Worm (Caenorhabditis elegans) whole organism, L3 larva: ENCODE data around the gene mif-2.

ENCODE experiments used
- R02D3.7 ChIP-seq: fragments of 150-350 bp; optimal IDR thresholded peaks from 2 replicates; lab custom pipeline; 2014; ENCODE audit warnings: missing biosample characterization, missing genetic modification characterization
- ZK546.5 ChIP-seq: sonication (generic microtip); optimal IDR thresholded peaks from 2 replicates; lab custom pipeline; 2017; ENCODE audit warnings: missing biosample characterization, missing genetic modification characterization
- aly-2 ChIP-seq: fragments of 150-350 bp; optimal IDR thresholded peaks from 2 replicates; lab custom pipeline; 2014; ENCODE audit warnings: missing biosample characterization, missing genetic modification characterization
- ama-1 ChIP-seq: fragments of 150-350 bp; optimal IDR thresholded peaks from 2 replicates; lab custom pipeline; 2018
- ceh-82 ChIP-seq: fragments of 150-350 bp; optimal IDR thresholded peaks from 2 replicates; lab custom pipeline; 2014; ENCODE audit warnings: missing biosample characterization, missing genetic modification characterization
- ceh-9 ChIP-seq: sonication (generic microtip); optimal IDR thresholded peaks from 2 replicates; lab custom pipeline; 2018; ENCODE audit warnings: missing biosample characterization, missing genetic modification characterization
- daf-12 ChIP-seq: fragments of 150-350 bp; optimal IDR thresholded peaks from 2 replicates; lab custom pipeline; 2014; ENCODE audit warnings: missing biosample characterization, missing genetic modification reagents, missing genetic modification characterization
- egl-5 ChIP-seq: fragments of 150-350 bp; optimal IDR thresholded peaks from 2 replicates; lab custom pipeline; 2017; ENCODE audit warnings: missing biosample characterization, missing genetic modification reagents, missing genetic modification characterization, inconsistent platforms
- elt-1 ChIP-seq: fragments of 150-350 bp; optimal IDR thresholded peaks from 2 replicates; lab custom pipeline; 2014; ENCODE audit warnings: missing biosample characterization, missing genetic modification characterization
- elt-2 ChIP-seq: sonication (generic microtip); optimal IDR thresholded peaks from 2 replicates; lab custom pipeline; 2016; ENCODE audit warnings: missing genetic modification reagents, mild to moderate bottlenecking, missing genetic modification characterization, missing compliant biosample characterization
- elt-3 ChIP-seq, 3 experiments: fragments of 150-350 bp in 1 of 3; sonication (generic microtip) in 2 of 3; optimal IDR thresholded peaks; 2 replicates in 2 of 3; 4 replicates in 1 of 3; lab custom pipeline; 2014 to 2017; ENCODE audit warnings: missing biosample characterization in 3 of 3, missing genetic modification characterization in 3 of 3
- hmg-11 ChIP-seq: sonication (generic microtip); optimal IDR thresholded peaks from 2 replicates; lab custom pipeline; 2016; ENCODE audit warnings: missing genetic modification characterization, missing compliant biosample characterization
- jun-1 ChIP-seq: fragments of 150-350 bp; optimal IDR thresholded peaks from 2 replicates; lab custom pipeline; 2014; ENCODE audit warnings: missing biosample characterization, missing genetic modification reagents, missing genetic modification characterization
- lin-15B ChIP-seq: fragments of 150-350 bp; optimal IDR thresholded peaks from 2 replicates; lab custom pipeline; 2014; ENCODE audit warnings: missing biosample characterization, missing genetic modification characterization
- lin-39 ChIP-seq: fragments of 150-350 bp; optimal IDR thresholded peaks from 2 replicates; lab custom pipeline; 2018; ENCODE audit warnings: missing biosample characterization, missing genetic modification reagents, missing genetic modification characterization
- lsy-12 ChIP-seq: sonication (generic microtip); optimal IDR thresholded peaks from 2 replicates; lab custom pipeline; 2016; ENCODE audit warnings: mild to moderate bottlenecking, missing genetic modification characterization, missing compliant biosample characterization
- mml-1 ChIP-seq: fragments of 150-350 bp; sonication (generic microtip); optimal IDR thresholded peaks from 3 replicates; lab custom pipeline; 2014; ENCODE audit warnings: missing biosample characterization, missing genetic modification characterization
- nfya-1 ChIP-seq: sonication (generic microtip); optimal IDR thresholded peaks from 2 replicates; lab custom pipeline; 2017; ENCODE audit warnings: missing genetic modification characterization, mild to moderate bottlenecking, missing compliant biosample characterization, antibody characterized with exemption, moderate library complexity; ENCODE audit not compliant: insufficient read depth
- nhr-11 ChIP-seq: fragments of 150-350 bp; optimal IDR thresholded peaks from 2 replicates; lab custom pipeline; 2014; ENCODE audit warnings: missing biosample characterization, missing genetic modification characterization
- nhr-12 ChIP-seq: fragments of 150-350 bp; optimal IDR thresholded peaks from 2 replicates; lab custom pipeline; 2014; ENCODE audit warnings: missing biosample characterization, missing genetic modification characterization
- nhr-23 ChIP-seq: fragments of 150-350 bp; optimal IDR thresholded peaks from 2 replicates; lab custom pipeline; 2014; ENCODE audit warnings: missing biosample characterization, missing genetic modification reagents, missing genetic modification characterization
- nhr-237 ChIP-seq: fragments of 150-350 bp; optimal IDR thresholded peaks from 2 replicates; lab custom pipeline; 2014; ENCODE audit warnings: missing biosample characterization, missing genetic modification characterization
- nhr-43 ChIP-seq: sonication (generic microtip); optimal IDR thresholded peaks from 2 replicates; lab custom pipeline; 2016; ENCODE audit warnings: mild to moderate bottlenecking, missing genetic modification characterization, missing compliant biosample characterization; ENCODE audit not compliant: poor library complexity, severe bottlenecking
- nhr-67 ChIP-seq: fragments of 150-350 bp; optimal IDR thresholded peaks from 2 replicates; lab custom pipeline; 2014; ENCODE audit warnings: missing biosample characterization, missing genetic modification characterization
- nhr-76 ChIP-seq: fragments of 150-350 bp; sonication (generic microtip); optimal IDR thresholded peaks from 5 replicates; lab custom pipeline; 2014; ENCODE audit warnings: missing biosample characterization, missing genetic modification characterization
- pha-4 ChIP-seq: fragments of 150-350 bp; optimal IDR thresholded peaks from 2 replicates; lab custom pipeline; 2014; ENCODE audit warnings: missing biosample characterization, missing genetic modification reagents, missing genetic modification characterization
- pqm-1 ChIP-seq: fragments of 150-350 bp; optimal IDR thresholded peaks from 2 replicates; lab custom pipeline; 2017; ENCODE audit warnings: missing biosample characterization, missing genetic modification characterization, inconsistent platforms
- sea-2 ChIP-seq: fragments of 150-350 bp; sonication (generic microtip); optimal IDR thresholded peaks from 4 replicates; lab custom pipeline; 2014; ENCODE audit warnings: missing biosample characterization, missing genetic modification reagents, missing genetic modification characterization
- skn-1 ChIP-seq: fragments of 150-350 bp; optimal IDR thresholded peaks from 2 replicates; lab custom pipeline; 2014; ENCODE audit warnings: missing biosample characterization, missing genetic modification characterization
- unc-39 ChIP-seq: sonication (generic microtip); optimal IDR thresholded peaks from 4 replicates; lab custom pipeline; 2017; ENCODE audit warnings: missing biosample characterization, missing genetic modification characterization
- ztf-11 ChIP-seq: fragments of 150-350 bp; optimal IDR thresholded peaks from 2 replicates; lab custom pipeline; 2014; ENCODE audit warnings: missing biosample characterization, missing genetic modification characterization
- ztf-4 ChIP-seq: fragments of 150-350 bp; optimal IDR thresholded peaks from 2 replicates; lab custom pipeline; 2014; ENCODE audit warnings: missing biosample characterization, missing genetic modification characterization

Gene mif-2

DNA sequence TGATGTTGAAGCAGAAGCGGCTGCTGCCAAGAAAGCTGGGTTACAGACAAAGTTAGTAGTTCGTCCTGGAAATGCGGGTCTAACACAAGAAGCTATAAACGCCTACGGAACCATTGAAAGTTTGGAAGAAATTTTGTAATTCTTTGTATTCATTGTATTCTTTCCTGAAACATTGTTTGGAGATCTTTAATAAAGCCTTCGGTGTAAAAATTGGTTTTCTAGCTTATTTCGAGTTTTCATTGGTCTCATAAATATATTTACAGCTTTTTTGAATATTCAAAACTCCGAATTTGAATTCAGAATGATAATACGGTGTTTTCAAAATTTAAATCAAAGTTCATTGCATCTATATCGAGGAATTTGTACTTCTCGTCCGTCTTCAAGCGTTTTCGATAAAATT lies 43.4 kb downstream of the mif-2 start, which contains the start of gene F58H1.8:
F58H1.8 (plus strand) TSS at position 301 of the 400 bp plus-strand sequence.
- TF ChIP-seq ZK546.5 (tag; lab: Kevin White, UChicago) (no peak), aly-2 (tag; lab: Kevin White, UChicago) (no peak), lin-39 (tag; lab: Kevin White, UChicago) (no peak), ceh-82 (tag; lab: Kevin White, UChicago) (no peak), ztf-11 (tag; lab: Kevin White, UChicago) (no peak), ceh-9 (no peak), ama-1 (lab: Kevin White, UChicago) (no peak), skn-1 (no peak)

- TF ChIP-seq nhr-237 (tag; lab: Kevin White, UChicago) = no peak
- no peak for TF ChIP-seq egl-5 (tag; lab: Kevin White, UChicago)
- peak; percentile 21 for TF ChIP-seq elt-2
- TF ChIP-seq nfya-1 = peak; percentile 57
- TF ChIP-seq ama-1 (lab: Kevin White, UChicago) = no peak
- TF ChIP-seq lin-15B (tag; lab: Kevin White, UChicago) = peak; percentile 55
- TF ChIP-seq hmg-11 (tag; lab: Kevin White, UChicago) = peak; percentile 36
- no peak for TF ChIP-seq sea-2 (GFP tag; lab: Kevin White, UChicago)
- TF ChIP-seq elt-3 (tag; optimal IDR thresholded peaks at IDR 0.05; lab: Kevin White, UChicago) = no peak
- no peak for TF ChIP-seq elt-1
- no peak for TF ChIP-seq R02D3.7
- no peak for TF ChIP-seq nhr-67 (tag; lab: Kevin White, UChicago)
- peak; percentile 71 for TF ChIP-seq pha-4 (tag; lab: Kevin White, UChicago)
- no peak for TF ChIP-seq daf-12 (tag; lab: Kevin White, UChicago)
- no peak for TF ChIP-seq nhr-12 (tag; lab: Kevin White, UChicago)
- TF ChIP-seq, all 47 proteins: peak for 5
Observed at ce11 chrV:11933196-11934028, 44.8 kb downstream of the mif-2 start, which contains the start of the genes aman-2 and F58H1.3. TSS of gene aman-2 (minus strand) at chrV:11933246. TSS of gene F58H1.3 (plus strand) at chrV:11933978.

DNA sequence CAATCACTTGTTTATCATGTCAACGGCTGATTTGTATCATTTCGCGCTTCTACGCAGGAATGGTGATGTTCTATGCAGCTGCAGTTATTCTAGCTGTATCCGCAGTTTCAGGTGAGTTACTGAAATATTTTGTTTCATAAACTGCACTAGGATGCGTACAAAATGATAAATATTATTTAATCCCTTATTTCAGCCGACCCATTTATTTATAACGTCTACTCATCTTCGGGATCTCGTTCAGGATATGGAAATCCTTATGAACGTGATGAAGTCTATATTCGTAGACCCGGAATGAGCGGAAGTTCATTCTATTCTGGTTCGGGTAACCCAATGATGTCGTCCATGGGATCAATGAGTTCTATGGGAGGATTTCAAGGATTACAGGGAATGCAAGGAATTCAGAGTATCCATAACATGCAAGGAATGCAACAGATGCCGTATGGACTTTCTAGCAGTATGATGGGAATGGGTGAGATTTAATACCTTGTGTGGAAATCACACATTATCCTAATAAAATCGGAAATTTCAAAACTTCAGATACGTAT lies 49.1 kb downstream of the mif-2 start, which contains the start of gene F58H1.2:
F58H1.2 (plus strand) TSS at position 51 of the 545 bp plus-strand sequence.
- TF ChIP-seq pqm-1 = no peak
- no peak for TF ChIP-seq ceh-82 (tag; lab: Kevin White, UChicago)
- no peak for TF ChIP-seq elt-1
- no peak for TF ChIP-seq nhr-23 (tag; lab: Kevin White, UChicago)
- TF ChIP-seq nhr-76 (tag; lab: Kevin White, UChicago) = no peak
- no peak for TF ChIP-seq unc-39 (tag; lab: Kevin White, UChicago)
- no peak for TF ChIP-seq lin-39 (tag; lab: Kevin White, UChicago)
- no peak for TF ChIP-seq nfya-1
- TF ChIP-seq mml-1 (tag; lab: Kevin White, UChicago) = no peak
- no peak for TF ChIP-seq nhr-67 (tag; lab: Kevin White, UChicago)
- TF ChIP-seq, all 47 proteins: peak for 0

DNA sequence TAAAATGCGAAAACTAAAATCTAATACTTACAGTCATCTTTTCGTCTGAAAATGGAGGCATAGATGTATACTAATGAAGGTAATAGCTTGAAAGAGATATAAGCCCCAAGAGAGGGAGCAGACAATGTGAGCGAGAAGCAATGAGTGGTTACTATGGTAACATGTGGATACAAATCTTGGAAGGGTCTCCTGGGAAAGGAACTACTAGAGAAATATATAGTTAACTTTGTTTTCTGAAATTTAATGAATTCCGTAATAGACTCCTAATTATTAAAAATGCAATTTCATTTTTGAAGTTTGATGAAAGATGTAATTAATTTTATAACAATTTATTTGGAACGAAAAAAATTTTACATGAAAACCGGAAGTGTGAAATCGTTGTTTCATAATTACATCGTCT lies 50.9 kb downstream of the mif-2 start, which contains the start of gene osm-6:
osm-6 (minus strand) TSS at position 101 of the 400 bp plus-strand sequence.
- TF ChIP-seq lsy-12 (tag; lab: Kevin White, UChicago) (no peak), nhr-237 (tag; lab: Kevin White, UChicago) (no peak), egl-5 (tag; lab: Kevin White, UChicago) (no peak), nhr-11 (tag; lab: Kevin White, UChicago) (no peak), ceh-9 (no peak), nhr-43 (tag; lab: Kevin White, UChicago) (no peak), ama-1 (lab: Kevin White, UChicago) (no peak), jun-1 (no peak), ztf-4 (tag; lab: Kevin White, UChicago) (no peak), lin-15B (tag; lab: Kevin White, UChicago) (no peak)
